Fruit fly (Drosophila melanogaster) whole organism, embryonic: ENCODE measurements around the gene CG12017.

ENCODE experiments used
- Bdp1 ChIP-seq: fragments of 200-800 bp; sonication (Bioruptor generic); optimal IDR thresholded peaks from 3 replicates; lab custom pipeline; 2016; ENCODE audit warnings: missing biosample characterization, missing genetic modification characterization
- Bteb2 ChIP-seq: fragments of 200-800 bp; sonication (Bioruptor generic); optimal IDR thresholded peaks from 2 replicates; lab custom pipeline; 2016; ENCODE audit warnings: missing biosample characterization, missing genetic modification characterization
- CG10979 ChIP-seq: fragments of 200-800 bp; sonication (Bioruptor generic); optimal IDR thresholded peaks from 2 replicates; lab custom pipeline; 2018; ENCODE audit warnings: missing biosample characterization, mild to moderate bottlenecking, missing genetic modification characterization, moderate library complexity
- CG11398 ChIP-seq: fragments of 200-800 bp; sonication (Bioruptor generic); optimal IDR thresholded peaks from 2 replicates; lab custom pipeline; 2016; ENCODE audit warnings: missing biosample characterization, missing genetic modification characterization
- CG1233 ChIP-seq: fragments of 200-800 bp; sonication (Bioruptor generic); optimal IDR thresholded peaks from 4 replicates; lab custom pipeline; 2018; ENCODE audit warnings: missing biosample characterization, mild to moderate bottlenecking, missing genetic modification characterization
- CG1647 ChIP-seq: fragments of 200-800 bp; sonication (Bioruptor generic); optimal IDR thresholded peaks from 3 replicates; lab custom pipeline; 2016; ENCODE audit warnings: missing biosample characterization, missing genetic modification characterization
- CG2678 ChIP-seq: fragments of 200-800 bp; sonication (Bioruptor generic); optimal IDR thresholded peaks from 3 replicates; lab custom pipeline; 2019; ENCODE audit warnings: missing biosample characterization, mild to moderate bottlenecking, missing genetic modification characterization, moderate library complexity
- CG2712 ChIP-seq: fragments of 200-800 bp; optimal IDR thresholded peaks from 3 replicates; lab custom pipeline; 2019; ENCODE audit warnings: missing biosample characterization, mild to moderate bottlenecking, missing genetic modification characterization, moderate library complexity
- CG31441 ChIP-seq: fragments of 200-800 bp; sonication (Bioruptor generic); IDR thresholded peaks from 2 replicates; pipeline ENCODE4 v1.3.6; 2022; ENCODE audit warnings: missing biosample characterization, missing genetic modification characterization
- CG32532 ChIP-seq: fragments of 200-800 bp; sonication (Bioruptor generic); IDR thresholded peaks from 2 replicates; pipeline ENCODE4 v1.3.6; 2022; ENCODE audit warnings: missing biosample characterization, missing genetic modification characterization
- CG3847 ChIP-seq: fragments of 200-800 bp; sonication (Bioruptor generic); IDR thresholded peaks from 2 replicates; pipeline ENCODE4 v1.3.6; 2022; ENCODE audit warnings: missing biosample characterization, missing genetic modification characterization
- CG43689 ChIP-seq: fragments of 200-800 bp; sonication (Bioruptor generic); IDR thresholded peaks from 2 replicates; pipeline ENCODE4 v1.3.6; 2022; ENCODE audit warnings: missing biosample characterization, missing genetic modification characterization
- CG7271 ChIP-seq: fragments of 200-800 bp; sonication (Bioruptor generic); optimal IDR thresholded peaks from 2 replicates; lab custom pipeline; 2018; ENCODE audit warnings: missing biosample characterization, mild to moderate bottlenecking, missing genetic modification characterization, moderate library complexity
- D19A ChIP-seq: fragments of 200-800 bp; optimal IDR thresholded peaks from 3 replicates; lab custom pipeline; 2019; ENCODE audit warnings: missing biosample characterization, mild to moderate bottlenecking, missing genetic modification characterization, moderate library complexity
- Deaf1 ChIP-seq: fragments of 200-800 bp; optimal IDR thresholded peaks from 3 replicates; lab custom pipeline; 2019; ENCODE audit warnings: missing biosample characterization, mild to moderate bottlenecking, missing genetic modification characterization, moderate library complexity
- Dek ChIP-seq: fragments of 200-800 bp; sonication (Bioruptor generic); optimal IDR thresholded peaks from 3 replicates; lab custom pipeline; 2019; ENCODE audit warnings: missing biosample characterization, mild to moderate bottlenecking, missing genetic modification characterization, moderate library complexity
- Dfd ChIP-seq, 2 experiments: fragments of >200 bp; optimal IDR thresholded peaks; 2 replicates each; lab custom pipeline; 2017; ENCODE audit warnings: missing biosample characterization in 2 of 2, missing genetic modification characterization in 2 of 2
- E2f2 ChIP-seq: fragments of 200-800 bp; sonication (Bioruptor generic); IDR thresholded peaks from 2 replicates; pipeline ENCODE4 v1.3.6; 2022; ENCODE audit warnings: missing biosample characterization, missing genetic modification characterization
- Gsc ChIP-seq: fragments of 200-800 bp; sonication (Bioruptor generic); IDR thresholded peaks from 2 replicates; pipeline ENCODE4 v1.3.6; 2022; ENCODE audit warnings: missing biosample characterization, missing genetic modification characterization
- Kr ChIP-seq: fragments of 200-800 bp; sonication (Bioruptor generic); optimal IDR thresholded peaks from 2 replicates; lab custom pipeline; 2017; ENCODE audit warnings: missing biosample characterization, mild to moderate bottlenecking, missing genetic modification characterization
- Nf-YC ChIP-seq: fragments of 200-800 bp; optimal IDR thresholded peaks from 3 replicates; lab custom pipeline; 2019; ENCODE audit warnings: missing biosample characterization, mild to moderate bottlenecking, missing genetic modification characterization, moderate library complexity
- Optix ChIP-seq: fragments of 200-800 bp; sonication (Bioruptor generic); IDR thresholded peaks from 3 replicates; pipeline ENCODE4 v1.3.6; 2022; ENCODE audit warnings: missing biosample characterization, missing genetic modification characterization
- Trl ChIP-seq, 3 experiments: fragments of >200 bp in 2 of 3; fragments of 200-800 bp in 1 of 3; sonication (Bioruptor generic) in 1 of 3; optimal IDR thresholded peaks; 2 replicates in 1 of 3; 3 replicates in 2 of 3; lab custom pipeline; 2016 to 2017; ENCODE audit warnings: missing biosample characterization in 1 of 3, missing genetic modification characterization in 1 of 3
- ab ChIP-seq: fragments of 200-800 bp; sonication (Bioruptor generic); optimal IDR thresholded peaks from 2 replicates; lab custom pipeline; 2016; ENCODE audit warnings: missing biosample characterization, missing genetic modification characterization
- amos ChIP-seq: fragments of 200-800 bp; sonication (Bioruptor generic); IDR thresholded peaks from 2 replicates; pipeline ENCODE4 v1.3.6; 2022; ENCODE audit warnings: missing biosample characterization, missing genetic modification characterization; ENCODE audit not compliant: partially characterized antibody
- aop ChIP-seq: fragments of 200-800 bp; sonication (Bioruptor generic); IDR thresholded peaks from 2 replicates; pipeline ENCODE4 v1.3.6; 2022; ENCODE audit warnings: missing biosample characterization, missing genetic modification characterization
- dysf ChIP-seq: fragments of 200-800 bp; sonication (Bioruptor generic); IDR thresholded peaks from 3 replicates; pipeline ENCODE4 v1.3.6; 2022; ENCODE audit warnings: missing biosample characterization, missing genetic modification characterization
- gce ChIP-seq: fragments of 200-800 bp; sonication (Bioruptor generic); IDR thresholded peaks from 3 replicates; pipeline ENCODE4 v1.3.6; 2022; ENCODE audit warnings: missing biosample characterization, missing genetic modification characterization
- gcm ChIP-seq: fragments of 200-800 bp; sonication (Bioruptor generic); optimal IDR thresholded peaks from 2 replicates; lab custom pipeline; 2019; ENCODE audit warnings: missing biosample characterization, mild to moderate bottlenecking, missing genetic modification characterization, moderate library complexity
- gt ChIP-seq: fragments of 200-800 bp; sonication (Bioruptor generic); IDR thresholded peaks from 2 replicates; pipeline ENCODE4 v1.3.6; 2022; ENCODE audit warnings: missing biosample characterization, missing genetic modification characterization
- hbn ChIP-seq: fragments of 200-800 bp; sonication (Bioruptor generic); IDR thresholded peaks from 2 replicates; pipeline ENCODE4 v1.3.6; 2022; ENCODE audit warnings: missing biosample characterization, missing genetic modification characterization; ENCODE audit not compliant: partially characterized antibody
- hth ChIP-seq: fragments of >200 bp; optimal IDR thresholded peaks from 2 replicates; lab custom pipeline; 2017; ENCODE audit warnings: inconsistent platforms
- knrl ChIP-seq: fragments of 200-800 bp; sonication (Bioruptor generic); IDR thresholded peaks from 3 replicates; pipeline ENCODE4 v1.3.6; 2022; ENCODE audit warnings: missing biosample characterization, missing genetic modification characterization; ENCODE audit not compliant: partially characterized antibody
- lov ChIP-seq, 2 experiments: fragments of 200-800 bp in 1 of 2; fragments of >200 bp in 1 of 2; sonication (Bioruptor generic) in 1 of 2; IDR thresholded peaks in 1 of 2; optimal IDR thresholded peaks in 1 of 2; 2 replicates in 1 of 2; 3 replicates in 1 of 2; pipeline versions ENCODE4 v1.3.6 to Lab custom; 2017 to 2022; ENCODE audit warnings: missing biosample characterization in 1 of 2, missing genetic modification characterization in 1 of 2
- luna ChIP-seq: fragments of 200-800 bp; sonication (Bioruptor generic); optimal IDR thresholded peaks from 2 replicates; lab custom pipeline; 2016; ENCODE audit warnings: missing biosample characterization, missing genetic modification characterization
- nmo ChIP-seq: fragments of 200-800 bp; sonication (Bioruptor generic); optimal IDR thresholded peaks from 2 replicates; lab custom pipeline; 2018; ENCODE audit warnings: missing biosample characterization, mild to moderate bottlenecking, missing genetic modification characterization, moderate library complexity
- pan ChIP-seq, 4 experiments: fragments of >200 bp in 3 of 4; fragments of 200-800 bp in 1 of 4; sonication (Bioruptor generic) in 1 of 4; optimal IDR thresholded peaks in 3 of 4; IDR thresholded peaks in 1 of 4; 2 replicates each; pipeline versions ENCODE4 v1.3.6 to Lab custom; 2017 to 2022; ENCODE audit warnings: missing biosample characterization in 2 of 4, missing genetic modification characterization in 2 of 4, mixed read lengths in 1 of 4
- pzg ChIP-seq: fragments of 200-800 bp; sonication (Bioruptor generic); optimal IDR thresholded peaks from 3 replicates; lab custom pipeline; 2018; ENCODE audit warnings: missing biosample characterization, mild to moderate bottlenecking, missing genetic modification characterization, moderate library complexity
- ro ChIP-seq: fragments of 200-800 bp; sonication (Bioruptor generic); IDR thresholded peaks from 2 replicates; pipeline ENCODE4 v1.3.6; 2022; ENCODE audit warnings: missing biosample characterization, missing genetic modification characterization
- sima ChIP-seq: fragments of 200-800 bp; sonication (Bioruptor generic); optimal IDR thresholded peaks from 2 replicates; lab custom pipeline; 2016; ENCODE audit warnings: missing biosample characterization, missing genetic modification characterization
- sna ChIP-seq: fragments of 200-800 bp; sonication (Bioruptor generic); IDR thresholded peaks from 2 replicates; pipeline ENCODE4 v1.3.6; 2022; ENCODE audit warnings: missing biosample characterization, missing genetic modification characterization; ENCODE audit not compliant: partially characterized antibody
- sob ChIP-seq: fragments of 200-800 bp; sonication (Bioruptor generic); IDR thresholded peaks from 2 replicates; pipeline ENCODE4 v1.3.6; 2022; ENCODE audit warnings: missing biosample characterization, missing genetic modification characterization
- tap ChIP-seq: fragments of 200-800 bp; optimal IDR thresholded peaks from 3 replicates; lab custom pipeline; 2019; ENCODE audit warnings: missing biosample characterization, mild to moderate bottlenecking, missing genetic modification characterization, moderate library complexity
- tna ChIP-seq: fragments of 200-800 bp; sonication (Bioruptor generic); IDR thresholded peaks from 2 replicates; pipeline ENCODE4 v1.3.6; 2022; ENCODE audit warnings: missing biosample characterization, missing genetic modification characterization; ENCODE audit not compliant: partially characterized antibody
- usp ChIP-seq: fragments of >200 bp; optimal IDR thresholded peaks from 2 replicates; lab custom pipeline; 2017; ENCODE audit warnings: missing biosample characterization, missing genetic modification characterization
- vfl ChIP-seq: fragments of 200-800 bp; sonication (Bioruptor generic); optimal IDR thresholded peaks from 2 replicates; lab custom pipeline; 2016; ENCODE audit warnings: missing biosample characterization, missing genetic modification characterization
- z ChIP-seq: fragments of 200-800 bp; sonication (Bioruptor generic); IDR thresholded peaks from 3 replicates; pipeline ENCODE4 v1.3.6; 2022; ENCODE audit warnings: missing biosample characterization, missing genetic modification characterization
- zen ChIP-seq: fragments of 200-800 bp; sonication (Bioruptor generic); optimal IDR thresholded peaks from 3 replicates; lab custom pipeline; 2018; ENCODE audit warnings: missing biosample characterization, mild to moderate bottlenecking, missing genetic modification characterization, moderate library complexity

CG12017 gene

DNA sequence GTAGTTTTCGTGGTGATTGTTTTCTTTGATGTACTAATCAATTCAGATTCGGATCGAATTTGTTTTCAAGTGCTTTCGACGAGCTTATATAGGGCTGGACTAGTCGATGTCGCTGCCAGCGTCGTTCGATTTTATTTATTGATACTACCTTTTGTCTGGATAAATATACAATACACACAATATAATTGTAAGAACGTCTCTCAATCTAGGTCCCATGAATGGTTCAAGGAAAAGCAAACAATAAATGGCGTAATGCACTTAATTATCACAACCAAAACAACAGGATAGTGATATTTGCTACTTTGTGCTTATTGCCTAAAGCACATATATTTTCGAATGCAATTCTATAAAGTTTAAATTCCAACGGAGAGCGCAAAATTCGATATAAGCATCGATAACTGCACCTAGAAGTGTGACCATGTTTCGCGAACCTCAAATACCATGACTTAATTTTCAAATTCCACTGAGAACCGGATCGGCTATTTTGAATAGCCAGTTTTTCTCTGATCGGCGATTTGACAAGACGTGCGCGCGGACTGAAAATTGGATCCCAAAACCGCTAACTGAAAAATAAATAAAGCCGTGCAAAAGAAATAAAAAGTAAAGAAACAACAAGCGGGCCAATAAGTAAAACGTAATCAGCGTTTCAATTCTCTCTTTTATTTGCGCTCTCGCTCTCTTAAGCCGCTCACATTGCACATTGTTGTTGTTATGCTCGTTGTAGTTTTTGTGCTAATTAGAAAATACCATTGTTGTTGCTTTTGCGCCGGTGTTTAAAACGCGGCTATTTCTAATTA is 56.5 kb downstream of the CG12017 start, which contains the start of the genes Drsl6 and kst (continued):
- TF ChIP-seq hbn (GFP tag; lab: Robert Waterston, UW) (peak; percentile 47; the same call in 1 of the 2 replicates), sima (GFP tag; lab: Kevin White, UChicago) (no peak), CG11398 (peak; percentile 41), CG2712 (tag; lab: Kevin White, UChicago) (peak; percentile 83), zen (peak; percentile 56), ro (no peak), Trl (optimal IDR thresholded peaks at IDR 0.05; lab: Kevin White, UChicago) (peak in 1 of 2 experiments; percentile 25), Trl (GFP tag; optimal IDR thresholded peaks at IDR 0.05; lab: Kevin White, UChicago) (peak; percentile 46), usp (GFP tag; lab: Kevin White, UChicago) (no peak), CG31441 (no peak), z (GFP tag; lab: Robert Waterston, UW) (no peak), D19A (tag; lab: Kevin White, UChicago) (no peak), CG2678 (tag; lab: Kevin White, UChicago) (no peak), Optix (GFP tag; lab: Robert Waterston, UW) (no peak), sob (GFP tag; lab: Robert Waterston, UW) (peak; percentile 58; the same call in 1 of the 2 replicates), CG43689 (GFP tag; lab: Robert Waterston, UW) (no peak), tna (peak; percentile 59), Bdp1 (GFP tag; lab: Kevin White, UChicago) (no peak), luna (no peak), vfl (GFP tag; lab: Kevin White, UChicago) (no peak), amos (GFP tag; lab: Robert Waterston, UW) (peak; percentile 60), CG1647 (GFP tag; lab: Kevin White, UChicago) (no peak), aop (GFP tag; lab: Robert Waterston, UW) (no peak), Dfd (GFP tag; optimal IDR thresholded peaks at IDR 0.05; lab: Kevin White, UChicago) (no peak), CG7271 (tag; lab: Kevin White, UChicago) (no peak), Kr (GFP tag; lab: Kevin White, UChicago) (no peak), Nf-YC (tag; lab: Kevin White, UChicago) (no peak), sna (GFP tag; lab: Robert Waterston, UW) (no peak), knrl (no peak; the same call in 1 of the 3 replicates), hth (lab: Kevin White, UChicago) (no peak), ab (GFP tag; lab: Kevin White, UChicago) (no peak), lov (optimal IDR thresholded peaks at IDR 0.05; lab: Kevin White, UChicago) (no peak), lov (GFP tag; IDR thresholded peaks at IDR 0.05; lab: Robert Waterston, UW) (no peak), CG32532 (GFP tag; lab: Robert Waterston, UW) (no peak), Bteb2 (GFP tag; lab: Kevin White, UChicago) (no peak), pan (optimal IDR thresholded peaks at IDR 0.05; lab: Kevin White, UChicago) (no peak), pan (GFP tag; optimal IDR thresholded peaks at IDR 0.05 in 1 of 2, IDR thresholded peaks at IDR 0.05 in 1 of 2) (peak in 1 of 2 experiments; percentile 33), E2f2 (GFP tag; lab: Robert Waterston, UW) (peak; percentile 91), tap (no peak), gce (GFP tag; lab: Robert Waterston, UW) (peak; percentile 37; the same call in 1 of the 3 replicates), CG3847 (GFP tag; lab: Robert Waterston, UW) (peak; percentile 40), dysf (GFP tag; lab: Robert Waterston, UW) (no peak), Deaf1 (tag; lab: Kevin White, UChicago) (no peak), CG1233 (GFP tag; lab: Kevin White, UChicago) (no peak), gcm (peak; percentile 15), CG10979 (no peak), pzg (peak; percentile 77), Gsc (GFP tag; lab: Robert Waterston, UW) (no peak), nmo (GFP tag; lab: Kevin White, UChicago) (no peak), Dek (peak; percentile 3), gt (GFP tag; lab: Robert Waterston, UW) (no peak)
